Worm (Caenorhabditis elegans) whole organism, L2 larva: ENCODE results near the gene M05D6.9.

Experiments used
- R02D3.7 ChIP-seq: fragments of 150-350 bp; optimal IDR thresholded peaks from 2 replicates; lab custom pipeline; 2014; ENCODE audit warnings: missing biosample characterization, missing genetic modification characterization
- aly-2 ChIP-seq: fragments of 150-350 bp; optimal IDR thresholded peaks from 2 replicates; lab custom pipeline; 2014; ENCODE audit warnings: missing biosample characterization, missing genetic modification characterization
- nhr-12 ChIP-seq: fragments of 150-350 bp; optimal IDR thresholded peaks from 2 replicates; lab custom pipeline; 2014; ENCODE audit warnings: missing biosample characterization, missing genetic modification characterization
- nhr-237 ChIP-seq: fragments of 150-350 bp; optimal IDR thresholded peaks from 2 replicates; lab custom pipeline; 2014; ENCODE audit warnings: missing biosample characterization, missing genetic modification characterization
- nhr-6 ChIP-seq: fragments of 150-350 bp; optimal IDR thresholded peaks from 2 replicates; lab custom pipeline; 2014; ENCODE audit warnings: missing biosample characterization, missing genetic modification characterization
- snpc-4 ChIP-seq: fragments of 150-350 bp; optimal IDR thresholded peaks from 2 replicates; lab custom pipeline; 2014; ENCODE audit warnings: missing biosample characterization, missing genetic modification characterization
- zag-1 ChIP-seq: fragments of 150-350 bp; optimal IDR thresholded peaks from 2 replicates; lab custom pipeline; 2014; ENCODE audit warnings: missing biosample characterization, missing genetic modification characterization

DNA sequence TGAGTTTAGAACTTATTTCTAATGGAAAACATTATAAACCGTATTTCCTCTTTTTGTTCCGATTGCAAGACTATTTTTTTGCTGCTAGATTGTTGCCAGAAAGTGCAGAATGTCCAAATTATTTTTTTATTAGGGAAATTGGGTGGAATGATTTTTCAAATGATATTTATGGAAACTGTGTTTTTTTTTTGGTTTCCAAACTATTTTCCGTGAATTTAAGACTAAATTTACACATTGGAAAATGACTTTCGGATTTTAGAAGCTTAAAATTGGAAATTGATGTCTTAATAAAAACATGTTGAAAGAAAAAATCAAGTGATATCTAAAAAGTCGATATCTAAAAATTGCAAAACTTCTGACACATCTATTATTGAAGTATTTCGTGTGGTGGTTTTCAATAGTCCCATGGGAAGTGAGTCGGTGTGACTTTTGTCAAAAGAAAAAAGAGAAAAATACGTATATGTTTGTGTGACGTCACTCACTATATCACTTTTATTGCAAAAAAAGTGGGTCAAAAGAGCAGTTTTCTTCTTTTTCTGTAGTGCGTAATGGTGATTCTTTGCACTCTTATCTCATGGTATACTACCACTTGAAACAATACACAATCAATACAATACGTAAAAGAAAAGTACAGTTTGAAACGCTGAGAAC lies 10.1 kb downstream of the M05D6.9 start:
- no peak for TF ChIP-seq zag-1
- no peak for TF ChIP-seq nhr-237
- TF ChIP-seq R02D3.7 (tag; lab: Kevin White, UChicago): no peak
- TF ChIP-seq nhr-12: no peak
- TF ChIP-seq snpc-4 (tag; lab: Kevin White, UChicago): no peak
- no peak for TF ChIP-seq aly-2 (tag; lab: Kevin White, UChicago)
- no peak for TF ChIP-seq nhr-6
